Worm (Caenorhabditis elegans) whole organism, L4 larva: Measurements from ENCODE around the gene F10E7.1.

Source experiments
- F10B5.3 ChIP-seq: sonication (generic microtip); optimal IDR thresholded peaks from 2 replicates; lab custom pipeline; 2016; ENCODE audit warnings: mild to moderate bottlenecking, missing genetic modification characterization, missing compliant biosample characterization
- F37D6.2 ChIP-seq: sonication (generic microtip); optimal IDR thresholded peaks from 2 replicates; lab custom pipeline; 2016; ENCODE audit warnings: mild to moderate bottlenecking, missing genetic modification characterization, missing compliant biosample characterization
- R02D3.7 ChIP-seq: fragments of 150-350 bp; sonication (generic microtip); optimal IDR thresholded peaks from 3 replicates; lab custom pipeline; 2014; ENCODE audit warnings: missing biosample characterization, missing genetic modification characterization
- T26A8.4 ChIP-seq: fragments of 200-800 bp; sonication (Bioruptor generic); IDR thresholded peaks from 2 replicates; pipeline ENCODE4 v1.3.6; 2022; ENCODE audit warnings: missing genetic modification characterization, missing compliant biosample characterization
- attf-4 ChIP-seq: sonication (generic microtip); optimal IDR thresholded peaks from 3 replicates; lab custom pipeline; 2017; ENCODE audit warnings: missing biosample characterization, missing genetic modification characterization
- ceh-82 ChIP-seq: sonication (generic microtip); optimal IDR thresholded peaks from 2 replicates; lab custom pipeline; 2017; ENCODE audit warnings: missing biosample characterization, missing genetic modification characterization
- daf-12 ChIP-seq: fragments of 150-350 bp; optimal IDR thresholded peaks from 2 replicates; lab custom pipeline; 2014; ENCODE audit warnings: missing biosample characterization, missing genetic modification reagents, missing genetic modification characterization
- daf-16 ChIP-seq, 3 experiments: sonication (generic microtip); optimal IDR thresholded peaks; 2 replicates each; lab custom pipeline; 2016 to 2017; ENCODE audit warnings: missing genetic modification characterization in 3 of 3, missing genetic modification reagents in 3 of 3, mild to moderate bottlenecking in 2 of 3, missing compliant biosample characterization in 2 of 3, missing biosample characterization in 1 of 3, moderate library complexity in 1 of 3
- daf-19 ChIP-seq: fragments of 200-800 bp; sonication (Bioruptor generic); conservative IDR thresholded peaks from 2 replicates; pipeline ENCODE4 v1.3.6; 2022; ENCODE audit warnings: missing genetic modification characterization, missing compliant biosample characterization
- dmd-8 ChIP-seq: fragments of 200-800 bp; sonication (Bioruptor generic); IDR thresholded peaks from 2 replicates; pipeline ENCODE4 v1.3.6; 2022; ENCODE audit warnings: missing genetic modification characterization, missing compliant biosample characterization
- dmd-9 ChIP-seq: fragments of 200-800 bp; sonication (Bioruptor generic); IDR thresholded peaks from 2 replicates; pipeline ENCODE4 v1.3.6; 2022; ENCODE audit warnings: missing genetic modification reagents, missing genetic modification characterization, missing compliant biosample characterization
- dve-1 ChIP-seq: sonication (generic microtip); optimal IDR thresholded peaks from 2 replicates; lab custom pipeline; 2017; ENCODE audit warnings: antibody characterized with exemption, mild to moderate bottlenecking, missing genetic modification characterization, missing compliant biosample characterization; ENCODE audit not compliant: insufficient read depth
- fkh-10 ChIP-seq: fragments of 150-350 bp; optimal IDR thresholded peaks from 2 replicates; lab custom pipeline; 2014; ENCODE audit warnings: missing biosample characterization, missing genetic modification reagents, missing genetic modification characterization
- hlh-11 ChIP-seq: fragments of 200-800 bp; sonication (Bioruptor generic); optimal IDR thresholded peaks from 2 replicates; lab custom pipeline; 2018; ENCODE audit warnings: mild to moderate bottlenecking, missing genetic modification characterization, missing compliant biosample characterization
- hmg-1.1 ChIP-seq: fragments of 200-800 bp; sonication (Bioruptor generic); IDR thresholded peaks from 2 replicates; pipeline ENCODE4 v1.3.6; 2022; ENCODE audit warnings: missing genetic modification reagents, missing genetic modification characterization, missing compliant biosample characterization
- lin-29 ChIP-seq: fragments of 200-800 bp; sonication (Bioruptor generic); IDR thresholded peaks from 2 replicates; pipeline ENCODE4 v1.3.6; 2022; ENCODE audit warnings: missing genetic modification reagents, missing genetic modification characterization, missing compliant biosample characterization
- lin-38 ChIP-seq: fragments of 200-800 bp; sonication (Bioruptor generic); IDR thresholded peaks from 2 replicates; pipeline ENCODE4 v1.3.6; 2022; ENCODE audit warnings: missing genetic modification reagents, missing genetic modification characterization, missing compliant biosample characterization
- lir-3 ChIP-seq: sonication (generic microtip); optimal IDR thresholded peaks from 2 replicates; lab custom pipeline; 2016; ENCODE audit warnings: mild to moderate bottlenecking, missing genetic modification characterization, missing compliant biosample characterization
- lsy-2 ChIP-seq, 2 experiments: fragments of 150-350 bp in 1 of 2; sonication (generic microtip) in 1 of 2; optimal IDR thresholded peaks; 2 replicates each; lab custom pipeline; 2014 to 2017; ENCODE audit warnings: missing biosample characterization in 2 of 2, missing genetic modification characterization in 2 of 2
- mep-1 ChIP-seq: fragments of 150-350 bp; sonication (generic microtip); optimal IDR thresholded peaks from 3 replicates; lab custom pipeline; 2014; ENCODE audit warnings: missing biosample characterization, missing genetic modification characterization
- mes-2 ChIP-seq: sonication (generic microtip); optimal IDR thresholded peaks from 2 replicates; lab custom pipeline; 2016; ENCODE audit warnings: missing genotype, mild to moderate bottlenecking, missing genetic modification characterization, missing compliant biosample characterization; ENCODE audit not compliant: poor library complexity, severe bottlenecking
- nhr-111 ChIP-seq: fragments of 200-800 bp; sonication (Bioruptor generic); optimal IDR thresholded peaks from 2 replicates; lab custom pipeline; 2018; ENCODE audit warnings: mild to moderate bottlenecking, missing genetic modification characterization, missing compliant biosample characterization
- nhr-28 ChIP-seq: fragments of 150-350 bp; optimal IDR thresholded peaks from 2 replicates; lab custom pipeline; 2014; ENCODE audit warnings: missing biosample characterization, missing genetic modification characterization
- nhr-41 ChIP-seq: fragments of 200-800 bp; sonication (Bioruptor generic); IDR thresholded peaks from 2 replicates; pipeline ENCODE4 v1.3.6; 2022; ENCODE audit warnings: missing genetic modification reagents, missing genetic modification characterization, missing compliant biosample characterization
- pha-4 ChIP-seq, 2 experiments: fragments of 150-350 bp in 1 of 2; fragments of 200-800 bp in 1 of 2; sonication (Bioruptor generic) in 1 of 2; IDR thresholded peaks in 1 of 2; optimal IDR thresholded peaks in 1 of 2; 2 replicates each; pipeline versions ENCODE4 v1.3.6 to Lab custom; 2014 to 2022; ENCODE audit warnings: missing genetic modification characterization in 2 of 2, missing genetic modification reagents in 2 of 2, missing biosample characterization in 1 of 2, missing compliant biosample characterization in 1 of 2
- php-3 ChIP-seq: fragments of 200-800 bp; sonication (Bioruptor generic); IDR thresholded peaks from 2 replicates; pipeline ENCODE4 v1.3.6; 2022; ENCODE audit warnings: missing genetic modification reagents, missing genetic modification characterization, missing compliant biosample characterization
- pqm-1 ChIP-seq: sonication (generic microtip); optimal IDR thresholded peaks from 2 replicates; lab custom pipeline; 2017; ENCODE audit warnings: missing biosample characterization, missing genetic modification characterization
- rbr-2 ChIP-seq: sonication (generic microtip); optimal IDR thresholded peaks from 2 replicates; lab custom pipeline; 2016; ENCODE audit warnings: missing genotype, missing genetic modification characterization, missing compliant biosample characterization
- set-16 ChIP-seq: fragments of 200-800 bp; sonication (Bioruptor generic); IDR thresholded peaks from 2 replicates; pipeline ENCODE4 v1.3.6; 2022; ENCODE audit warnings: missing genetic modification reagents, missing genetic modification characterization, missing compliant biosample characterization
- snpc-1.2 ChIP-seq: fragments of 200-800 bp; sonication (Bioruptor generic); IDR thresholded peaks from 2 replicates; pipeline ENCODE4 v1.3.6; 2022; ENCODE audit warnings: missing genetic modification reagents, missing genetic modification characterization, missing compliant biosample characterization
- spr-1 ChIP-seq: sonication (generic microtip); optimal IDR thresholded peaks from 2 replicates; lab custom pipeline; 2016; ENCODE audit warnings: mild to moderate bottlenecking, missing genetic modification characterization, missing compliant biosample characterization
- unc-130 ChIP-seq: sonication (generic microtip); optimal IDR thresholded peaks from 2 replicates; lab custom pipeline; 2016; ENCODE audit warnings: missing genetic modification reagents, missing genetic modification characterization, missing compliant biosample characterization
- unc-39 ChIP-seq: sonication (generic microtip); optimal IDR thresholded peaks from 2 replicates; lab custom pipeline; 2017; ENCODE audit warnings: missing biosample characterization, missing genetic modification characterization
- unc-62 ChIP-seq, 3 experiments: fragments of 150-350 bp in 1 of 3; sonication (generic microtip); optimal IDR thresholded peaks in 2 of 3; peaks in 1 of 3; 1 replicate in 1 of 3; 2 replicates in 2 of 3; lab custom pipeline; 2014 to 2017; ENCODE audit warnings: missing biosample characterization in 3 of 3, missing genetic modification characterization in 3 of 3, missing genetic modification reagents in 3 of 3, missing genotype in 1 of 3
- zag-1 ChIP-seq: fragments of 150-350 bp; optimal IDR thresholded peaks from 2 replicates; lab custom pipeline; 2014; ENCODE audit warnings: missing biosample characterization, missing genetic modification characterization
- zfp-3 ChIP-seq: fragments of 200-800 bp; sonication (Bioruptor generic); conservative IDR thresholded peaks from 2 replicates; pipeline ENCODE4 v1.3.6; 2022; ENCODE audit warnings: missing genetic modification reagents, missing genetic modification characterization, missing compliant biosample characterization
- ztf-7 ChIP-seq: fragments of 150-350 bp; optimal IDR thresholded peaks from 2 replicates; lab custom pipeline; 2014; ENCODE audit warnings: missing biosample characterization, missing genetic modification characterization

Gene F10E7.1

DNA sequence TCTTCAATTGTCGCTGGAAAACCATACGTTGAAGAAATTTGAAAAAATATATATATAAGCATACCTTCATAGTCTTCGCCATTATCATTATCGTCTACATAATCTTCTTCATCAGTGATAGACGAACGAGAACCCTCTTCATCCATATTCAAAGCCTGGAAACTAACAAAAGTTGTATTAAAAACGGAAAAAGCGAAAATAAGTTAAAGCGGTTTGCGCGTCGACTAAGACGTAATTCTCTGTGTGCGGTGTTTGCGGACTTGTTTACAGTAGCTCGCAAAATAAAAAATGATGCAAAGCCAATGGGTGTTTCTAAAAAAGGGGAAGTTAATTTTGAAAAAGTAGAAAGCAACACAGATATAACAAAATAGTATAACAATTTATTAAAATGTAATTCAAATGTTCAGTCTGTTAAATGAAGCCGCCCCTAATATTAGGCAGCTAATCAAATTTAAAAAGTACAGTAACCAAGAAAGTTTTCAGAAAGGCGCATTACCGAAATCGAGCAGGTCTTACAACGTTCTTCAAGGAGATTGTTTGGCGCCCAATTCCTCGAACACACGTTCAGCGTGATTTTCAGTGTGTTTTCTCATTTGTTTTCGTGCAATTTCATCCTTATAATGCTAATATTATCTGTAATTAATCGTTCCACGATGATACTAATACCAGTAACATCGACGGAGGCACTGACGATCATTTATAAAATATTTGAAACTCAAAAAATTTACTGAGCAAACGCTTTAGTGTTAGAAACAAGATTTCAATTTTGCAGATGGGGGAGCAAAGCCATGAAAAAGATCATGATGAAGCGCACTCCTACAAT is 5.5 kb downstream of the F10E7.1 start, which contains the start of the genes T07F8.4 and gld-3:
TSS of gene T07F8.4 (minus strand) at position 162 of the 823 bp plus-strand sequence.
TSS of gene gld-3 (plus strand) at position 773 of the 823 bp plus-strand sequence.
- TF ChIP-seq ceh-82 (no peak), daf-12 (tag; lab: Kevin White, UChicago) (no peak), pqm-1 (tag; lab: Kevin White, UChicago) (no peak), unc-130 (GFP tag; lab: Kevin White, UChicago) (peak; percentile 23), lsy-2 (tag; optimal IDR thresholded peaks at IDR 0.05; lab: Kevin White, UChicago) (peak in 1 of 2 experiments; percentile 96), lin-29 (GFP tag; lab: Robert Waterston, UW) (no peak), lin-38 (GFP tag; lab: Robert Waterston, UW) (peak; percentile 43), nhr-28 (no peak), T26A8.4 (GFP tag; lab: Robert Waterston, UW) (no peak), unc-62 (GFP tag; optimal IDR thresholded peaks at IDR 0.05 in 1 of 2; lab: Kevin White, UChicago) (peak in 1 of 2 experiments; percentile 55), unc-62 (tag; optimal IDR thresholded peaks at IDR 0.05; lab: Kevin White, UChicago) (no peak), hmg-1.1 (GFP tag; lab: Robert Waterston, UW) (no peak), ztf-7 (tag; lab: Kevin White, UChicago) (no peak), snpc-1.2 (GFP tag; lab: Robert Waterston, UW) (no peak), daf-16 (GFP tag; optimal IDR thresholded peaks at IDR 0.05; lab: Kevin White, UChicago) (no peak), daf-16 (tag; optimal IDR thresholded peaks at IDR 0.05; lab: Kevin White, UChicago) (peak; percentile 74)

DNA sequence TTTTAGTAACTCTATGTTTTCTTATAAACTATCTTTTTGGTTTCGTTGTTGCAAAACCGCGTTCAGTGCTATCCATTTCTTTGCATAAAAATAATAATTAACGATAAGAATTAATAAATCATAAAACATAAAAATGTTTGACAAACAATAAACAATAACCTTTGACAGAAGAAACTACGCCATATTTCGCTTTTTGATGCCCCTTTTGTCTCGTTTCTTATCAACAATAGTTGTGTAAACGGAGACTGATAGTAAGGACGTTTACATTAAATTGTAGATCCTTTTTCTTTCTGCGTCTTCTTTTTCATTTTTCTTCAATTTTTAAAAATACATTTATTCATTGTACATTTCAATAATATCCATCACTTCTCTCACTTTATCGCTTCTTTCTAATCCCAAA is 12.5 kb downstream of the F10E7.1 start:
- TF ChIP-seq mep-1 (tag; lab: Kevin White, UChicago), result no peak
- no peak for TF ChIP-seq lsy-2 (tag; optimal IDR thresholded peaks at IDR 0.05; lab: Kevin White, UChicago)
- TF ChIP-seq R02D3.7 (tag; lab: Kevin White, UChicago), result no peak
- no peak for TF ChIP-seq daf-19 (GFP tag; lab: Robert Waterston, UW)
- TF ChIP-seq dmd-9 (GFP tag; lab: Robert Waterston, UW), result no peak
- TF ChIP-seq F10B5.3 (tag; lab: Kevin White, UChicago), result no peak
- TF ChIP-seq F37D6.2 (tag; lab: Kevin White, UChicago), result no peak
- peak in 1 of 2 experiments; percentile 53 for TF ChIP-seq unc-62 (GFP tag; optimal IDR thresholded peaks at IDR 0.05 in 1 of 2; lab: Kevin White, UChicago)
- no peak for TF ChIP-seq unc-62 (tag; optimal IDR thresholded peaks at IDR 0.05; lab: Kevin White, UChicago)
- TF ChIP-seq hlh-11, result no peak
- no peak for TF ChIP-seq dve-1 (tag; lab: Kevin White, UChicago)
- no peak for TF ChIP-seq daf-16 (GFP tag; optimal IDR thresholded peaks at IDR 0.05; lab: Kevin White, UChicago)
- peak; percentile 92 for TF ChIP-seq daf-16 (tag; optimal IDR thresholded peaks at IDR 0.05; lab: Kevin White, UChicago)
- TF ChIP-seq mes-2 (tag; lab: Kevin White, UChicago), result no peak
- TF ChIP-seq nhr-28, result peak; percentile 60
- no peak for TF ChIP-seq nhr-41
- TF ChIP-seq zag-1 (tag; lab: Kevin White, UChicago), result no peak
- no peak for TF ChIP-seq rbr-2
- no peak for TF ChIP-seq unc-130 (GFP tag; lab: Kevin White, UChicago)
- peak; percentile 65 for TF ChIP-seq php-3 (GFP tag; lab: Robert Waterston, UW)
- TF ChIP-seq attf-4 (tag; lab: Kevin White, UChicago), result no peak
- peak; percentile 86 for TF ChIP-seq pqm-1 (tag; lab: Kevin White, UChicago)
- TF ChIP-seq set-16 (GFP tag; lab: Robert Waterston, UW), result no peak
- TF ChIP-seq, all 104 proteins: peak for 5

DNA sequence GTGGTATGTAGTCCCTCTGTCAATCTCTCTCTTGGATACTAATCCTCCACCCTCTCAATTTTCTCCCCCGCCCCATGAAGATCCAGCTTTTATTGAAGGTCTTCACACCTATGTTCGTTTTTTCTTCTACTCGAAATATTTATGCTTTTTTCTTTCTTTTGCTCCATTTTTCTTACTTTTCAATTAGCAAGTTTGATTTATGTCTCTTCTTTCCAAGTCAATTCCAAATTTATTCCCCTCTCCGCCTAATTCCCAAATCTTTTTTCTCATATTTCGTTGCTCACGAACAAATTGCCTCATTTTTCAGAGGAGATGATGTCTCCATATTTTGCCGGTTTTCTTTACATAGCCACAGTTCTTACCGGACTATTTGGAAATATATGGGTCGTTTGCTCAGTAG is 17.8 kb downstream of the F10E7.1 start, which contains the start of gene npr-31:
TSS of gene npr-31 (plus strand) at position 301 of the 400 bp plus-strand sequence.
- TF ChIP-seq pha-4 (GFP tag; IDR thresholded peaks at IDR 0.05; lab: Robert Waterston, UW) (no peak), pha-4 (tag; optimal IDR thresholded peaks at IDR 0.05; lab: Kevin White, UChicago) (no peak), snpc-1.2 (GFP tag; lab: Robert Waterston, UW) (no peak), set-16 (GFP tag; lab: Robert Waterston, UW) (no peak), unc-39 (tag; lab: Kevin White, UChicago) (no peak), zfp-3 (GFP tag; lab: Robert Waterston, UW) (no peak), dmd-8 (GFP tag; lab: Robert Waterston, UW) (no peak), fkh-10 (GFP tag; lab: Kevin White, UChicago) (no peak), lir-3 (tag; lab: Kevin White, UChicago) (no peak), nhr-111 (no peak), spr-1 (no peak), F37D6.2 (tag; lab: Kevin White, UChicago) (no peak)
